Worm (Caenorhabditis elegans): ENCODE results near the gene W03A5.2.

The W03A5.2 gene

DNA sequence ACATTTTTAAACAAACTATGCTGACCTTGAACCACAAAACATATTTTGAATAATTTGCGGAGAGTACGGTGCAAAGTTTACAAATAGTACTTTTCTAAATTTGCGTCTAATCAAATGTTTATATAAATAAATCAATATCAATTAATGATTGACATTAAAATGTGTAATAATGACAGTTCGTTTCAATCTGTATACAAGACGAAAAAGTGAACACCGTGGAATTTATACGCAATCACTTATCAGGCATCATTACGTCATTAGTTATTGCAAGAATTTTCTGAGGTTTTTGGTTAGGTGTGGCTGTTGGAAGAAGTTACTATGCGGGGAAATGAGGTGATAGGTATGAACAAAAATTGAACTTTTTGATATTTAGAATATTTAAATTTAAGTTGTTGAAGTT lies 21.3 kb downstream of the W03A5.2 start:
- TF ChIP-seq nhr-41 (GFP tag; IDR thresholded peaks at IDR 0.05) (no peak), T20F7.1 (GFP tag; optimal IDR thresholded peaks at IDR 0.05) (peak; percentile 13), dmd-6 (GFP tag; IDR thresholded peaks at IDR 0.05) (peak; percentile 68)

DNA sequence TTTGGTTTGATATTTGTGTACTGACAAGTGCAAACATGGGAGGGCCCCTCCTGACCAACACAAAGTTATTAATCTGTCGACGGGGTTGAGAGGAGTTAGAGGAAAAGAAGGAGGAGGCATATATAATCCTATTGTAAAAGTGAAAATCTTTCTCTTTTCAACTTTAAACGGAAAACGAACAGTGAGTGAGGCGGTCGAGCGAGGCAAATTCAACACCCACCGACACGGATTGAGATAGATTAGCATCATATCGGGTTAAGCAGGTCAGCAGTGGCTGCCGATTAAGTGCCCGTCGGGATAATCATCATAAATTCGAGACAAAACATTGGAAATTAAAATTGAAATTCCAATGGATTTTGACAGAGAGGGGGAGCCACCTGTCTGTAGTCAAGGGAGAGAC lies 30.5 kb downstream of the W03A5.2 start:
- TF ChIP-seq hlh-30 (tag; optimal IDR thresholded peaks at IDR 0.05; ENCODE audit: insufficient read depth), result no peak
- peak in 1 of 2 experiments; percentile 37 for TF ChIP-seq unc-62 (GFP tag; optimal IDR thresholded peaks at IDR 0.05 in 1 of 2)
- TF ChIP-seq unc-62 (tag; optimal IDR thresholded peaks at IDR 0.05), result no peak

- TF ChIP-seq pqm-1 (tag; optimal IDR thresholded peaks at IDR 0.05) (peak; percentile 31), dmd-6 (GFP tag; IDR thresholded peaks at IDR 0.05) (peak; percentile 55), lin-38 (GFP tag; IDR thresholded peaks at IDR 0.05) (no peak), nhr-28 (tag; optimal IDR thresholded peaks at IDR 0.05) (peak; percentile 19), unc-62 (GFP tag; optimal IDR thresholded peaks at IDR 0.05 in 1 of 2) (no peak), unc-62 (tag; optimal IDR thresholded peaks at IDR 0.05) (no peak), F49E8.2 (tag; optimal IDR thresholded peaks at IDR 0.05; ENCODE audit: borderline replicate concordance) (no peak), ztf-11 (tag; optimal IDR thresholded peaks at IDR 0.05) (no peak), nhr-77 (tag; optimal IDR thresholded peaks at IDR 0.05) (no peak), ama-1 (optimal IDR thresholded peaks at IDR 0.05) (no peak), skn-1 (tag; optimal IDR thresholded peaks at IDR 0.05) (no peak), hlh-11 (tag; optimal IDR thresholded peaks at IDR 0.05) (peak; percentile 58), nhr-10 (tag; optimal IDR thresholded peaks at IDR 0.05) (no peak), hmg-1.1 (GFP tag; IDR thresholded peaks at IDR 0.05) (no peak), dmd-8 (GFP tag; IDR thresholded peaks at IDR 0.05) (no peak)
Measured at ce11 chrIII:5438064-5438463, 32.2 kb downstream of the W03A5.2 start.

DNA sequence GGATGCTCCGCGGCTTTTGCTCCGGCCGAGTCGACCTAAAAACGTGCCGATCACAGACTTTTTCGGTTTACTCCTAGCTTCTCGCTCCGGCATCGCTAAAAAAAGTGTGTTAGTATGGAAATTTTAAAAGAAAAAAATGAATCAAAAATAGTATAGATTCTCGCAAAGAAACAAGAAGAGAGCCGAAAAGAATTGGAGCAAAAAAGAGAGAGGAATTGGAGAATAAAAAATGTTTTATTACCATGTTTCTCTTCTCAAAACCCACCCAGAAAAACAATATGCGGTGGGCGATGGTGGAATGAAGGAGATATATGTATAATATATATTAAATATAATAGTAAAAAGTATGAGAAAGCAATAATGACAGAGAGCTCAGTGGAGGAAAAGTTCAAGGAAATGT lies 34.7 kb downstream of the W03A5.2 start, which contains the start of gene W03A5.6:
Gene W03A5.6, minus strand, starts transcription at position 101 of the 400 bp plus-strand sequence.
- 0 out of 2 replicates have a peak, but pooled peaks have one; percentile 16 for TF ChIP-seq lin-38 (GFP tag; IDR thresholded peaks at IDR 0.05)
- no peak for TF ChIP-seq saeg-2 (GFP tag; IDR thresholded peaks at IDR 0.05)

- no peak for TF ChIP-seq ceh-32 (tag; optimal IDR thresholded peaks at IDR 0.05; ENCODE audit: poor library complexity)
- TF ChIP-seq tra-1 (GFP tag; IDR thresholded peaks at IDR 0.05), result no peak
- TF ChIP-seq nhr-111 (GFP tag; optimal IDR thresholded peaks at IDR 0.05), result no peak
- TF ChIP-seq dve-1 (tag; optimal IDR thresholded peaks at IDR 0.05; ENCODE audit: insufficient read depth), result peak; percentile 43
- peak; percentile 19 for TF ChIP-seq nhr-28 (tag; optimal IDR thresholded peaks at IDR 0.05)
- no peak for TF ChIP-seq ceh-44 (GFP tag; IDR thresholded peaks at IDR 0.05)
- TF ChIP-seq pha-4 (GFP tag; IDR thresholded peaks at IDR 0.05), result no peak
- peak; percentile 68 for TF ChIP-seq pha-4 (tag; optimal IDR thresholded peaks at IDR 0.05)
- no peak for TF ChIP-seq hlh-11 (tag; optimal IDR thresholded peaks at IDR 0.05)
- no peak for TF ChIP-seq mdl-1 (tag; optimal IDR thresholded peaks at IDR 0.05)
- no peak for TF ChIP-seq F37D6.2 (tag; optimal IDR thresholded peaks at IDR 0.05)
- TF ChIP-seq lin-38 (GFP tag; IDR thresholded peaks at IDR 0.05), result peak; percentile 64
- TF ChIP-seq ama-1 (optimal IDR thresholded peaks at IDR 0.05), result peak; percentile 46
- no peak for TF ChIP-seq daf-8 (GFP tag; IDR thresholded peaks at IDR 0.05)
- no peak for TF ChIP-seq daf-12 (tag; optimal IDR thresholded peaks at IDR 0.05)
- TF ChIP-seq nhr-76 (tag; optimal IDR thresholded peaks at IDR 0.05), result peak; percentile 28
- TF ChIP-seq hlh-30 (tag; optimal IDR thresholded peaks at IDR 0.05; ENCODE audit: insufficient read depth), result peak; percentile 4
- TF ChIP-seq ceh-82 (tag; optimal IDR thresholded peaks at IDR 0.05), result no peak
- TF ChIP-seq gei-8 (GFP tag; optimal IDR thresholded peaks at IDR 0.05), result no peak
- peak; percentile 14; the same call in 1 of the 2 replicates for TF ChIP-seq dmd-6 (GFP tag; IDR thresholded peaks at IDR 0.05)
- TF ChIP-seq spr-3 (GFP tag; optimal IDR thresholded peaks at IDR 0.05), result no peak
- TF ChIP-seq lin-15B (tag; optimal IDR thresholded peaks at IDR 0.05), result no peak
- TF ChIP-seq ceh-28 (tag; optimal IDR thresholded peaks at IDR 0.05), result peak; percentile 35
- TF ChIP-seq lsy-2 (tag; optimal IDR thresholded peaks at IDR 0.05), result peak; percentile 90 to 99
- no peak for TF ChIP-seq zip-2 (tag; optimal IDR thresholded peaks at IDR 0.05)
- TF ChIP-seq F26F4.8 (GFP tag; conservative IDR thresholded peaks at IDR 0.05), result no peak
- no peak for TF ChIP-seq Y48G9A.11 (GFP tag; IDR thresholded peaks at IDR 0.05)
- TF ChIP-seq nhr-48 (tag; optimal IDR thresholded peaks at IDR 0.05), result no peak
- TF ChIP-seq mes-2 (tag; optimal IDR thresholded peaks at IDR 0.05; ENCODE audit: poor library complexity, severe bottlenecking), result peak; percentile 75
- TF ChIP-seq aha-1 (tag), result no peak
Measured at ce11 chrIII:5442711-5443253, 36.9 kb downstream of the W03A5.2 start, which contains the start of the genes T24G10.2 and disl-2. Gene T24G10.2, minus strand, starts transcription at chrIII:5442761. Gene disl-2, plus strand, starts transcription at chrIII:5443167.
